Fruit fly (Drosophila melanogaster) whole organism, embryonic: ENCODE results near the gene CG3556.

Experiments
- Atf-2 ChIP-seq: fragments of 200-800 bp; sonication (Bioruptor generic); optimal IDR thresholded peaks from 2 replicates; lab custom pipeline; 2016; ENCODE audit warnings: missing biosample characterization, missing genetic modification characterization
- CG10654 ChIP-seq: fragments of 200-800 bp; sonication (Bioruptor generic); optimal IDR thresholded peaks from 2 replicates; lab custom pipeline; 2016; ENCODE audit warnings: missing biosample characterization, missing genetic modification characterization
- CG11696 ChIP-seq: fragments of 200-800 bp; sonication (Bioruptor generic); IDR thresholded peaks from 2 replicates; pipeline ENCODE4 v1.3.6; 2022; ENCODE audit warnings: missing biosample characterization, missing genetic modification characterization
- CG12942 ChIP-seq: fragments of 200-800 bp; sonication (Bioruptor generic); optimal IDR thresholded peaks from 3 replicates; lab custom pipeline; 2016; ENCODE audit warnings: missing biosample characterization, missing genetic modification characterization
- CG13424 ChIP-seq: fragments of 200-800 bp; sonication (Bioruptor generic); optimal IDR thresholded peaks from 2 replicates; lab custom pipeline; 2019; ENCODE audit warnings: missing biosample characterization, mild to moderate bottlenecking, missing genetic modification characterization, moderate library complexity
- CG14710 ChIP-seq: fragments of 200-800 bp; sonication (Bioruptor generic); optimal IDR thresholded peaks from 3 replicates; lab custom pipeline; 2019; ENCODE audit warnings: missing biosample characterization, mild to moderate bottlenecking, missing genetic modification characterization, moderate library complexity
- CG17359 ChIP-seq: fragments of 200-800 bp; sonication (Bioruptor generic); optimal IDR thresholded peaks from 3 replicates; lab custom pipeline; 2018; ENCODE audit warnings: missing biosample characterization, mild to moderate bottlenecking, missing genetic modification characterization, moderate library complexity
- CG17361 ChIP-seq: fragments of 200-800 bp; sonication (Bioruptor generic); IDR thresholded peaks from 3 replicates; pipeline ENCODE4 v1.3.6; 2022; ENCODE audit warnings: missing biosample characterization, missing genetic modification characterization
- CG17802 ChIP-seq: fragments of 200-800 bp; sonication (Bioruptor generic); optimal IDR thresholded peaks from 2 replicates; lab custom pipeline; 2018; ENCODE audit warnings: missing biosample characterization, mild to moderate bottlenecking, missing genetic modification characterization, moderate library complexity
- CG18599 ChIP-seq: fragments of 200-800 bp; sonication (Bioruptor generic); optimal IDR thresholded peaks from 3 replicates; lab custom pipeline; 2017; ENCODE audit warnings: missing biosample characterization, missing genetic modification characterization, mild to moderate bottlenecking, moderate library complexity, missing genetic modification reagents
- CG2116 ChIP-seq: fragments of 200-800 bp; sonication (Bioruptor generic); optimal IDR thresholded peaks from 3 replicates; lab custom pipeline; 2018; ENCODE audit warnings: missing biosample characterization, mild to moderate bottlenecking, missing genetic modification characterization
- CG2199 ChIP-seq: fragments of 200-800 bp; sonication (Bioruptor generic); IDR thresholded peaks from 3 replicates; pipeline ENCODE4 v1.3.6; 2022; ENCODE audit warnings: missing biosample characterization, missing genetic modification characterization
- CG31388 ChIP-seq: fragments of 200-800 bp; sonication (Bioruptor generic); optimal IDR thresholded peaks from 2 replicates; lab custom pipeline; 2016; ENCODE audit warnings: missing biosample characterization, missing genetic modification characterization
- CG34422 ChIP-seq: fragments of 200-800 bp; sonication (Bioruptor generic); IDR thresholded peaks from 3 replicates; pipeline ENCODE4 v1.3.6; 2022; ENCODE audit warnings: missing biosample characterization, missing genetic modification characterization
- CG4820 ChIP-seq: fragments of 200-800 bp; sonication (Bioruptor generic); optimal IDR thresholded peaks from 3 replicates; lab custom pipeline; 2016; ENCODE audit warnings: missing biosample characterization, missing genetic modification characterization
- CG7745 ChIP-seq: fragments of 200-800 bp; sonication (Bioruptor generic); optimal IDR thresholded peaks from 2 replicates; lab custom pipeline; 2018; ENCODE audit warnings: missing biosample characterization, mild to moderate bottlenecking, missing genetic modification characterization, moderate library complexity
- CG7786 ChIP-seq: fragments of 200-800 bp; sonication (Bioruptor generic); optimal IDR thresholded peaks from 2 replicates; lab custom pipeline; 2016; ENCODE audit warnings: missing biosample characterization, missing genetic modification characterization
- CG8089 ChIP-seq: fragments of 200-800 bp; sonication (Bioruptor generic); optimal IDR thresholded peaks from 3 replicates; lab custom pipeline; 2016; ENCODE audit warnings: missing biosample characterization, missing genetic modification characterization
- CG9609 ChIP-seq: fragments of 200-800 bp; sonication (Bioruptor generic); optimal IDR thresholded peaks from 3 replicates; lab custom pipeline; 2016; ENCODE audit warnings: missing biosample characterization, missing genetic modification characterization
- CTCF ChIP-seq: fragments of 200-800 bp; sonication (Bioruptor generic); optimal IDR thresholded peaks from 2 replicates; lab custom pipeline; 2017; ENCODE audit warnings: missing biosample characterization, mild to moderate bottlenecking, missing genetic modification characterization, moderate library complexity
- Doc2 ChIP-seq: fragments of 200-800 bp; sonication (Bioruptor generic); IDR thresholded peaks from 2 replicates; pipeline ENCODE4 v1.3.6; 2022; ENCODE audit warnings: missing biosample characterization, missing genetic modification characterization
- Dp ChIP-seq: fragments of 200-800 bp; sonication (Bioruptor generic); optimal IDR thresholded peaks from 2 replicates; lab custom pipeline; 2018; ENCODE audit warnings: missing biosample characterization, mild to moderate bottlenecking, missing genetic modification characterization, moderate library complexity
- E2f2 ChIP-seq: fragments of 200-800 bp; sonication (Bioruptor generic); IDR thresholded peaks from 2 replicates; pipeline ENCODE4 v1.3.6; 2022; ENCODE audit warnings: missing biosample characterization, missing genetic modification characterization
- Eip74EF ChIP-seq, 2 experiments: fragments of 200-800 bp in 1 of 2; fragments of >200 bp in 1 of 2; sonication (Bioruptor generic) in 1 of 2; optimal IDR thresholded peaks; 2 replicates each; lab custom pipeline; 2017 to 2019; ENCODE audit warnings: missing biosample characterization in 2 of 2, missing genetic modification characterization in 2 of 2, mild to moderate bottlenecking in 1 of 2, moderate library complexity in 1 of 2
- Fer3 ChIP-seq: fragments of 200-800 bp; sonication (Bioruptor generic); optimal IDR thresholded peaks from 2 replicates; lab custom pipeline; 2018; ENCODE audit warnings: missing biosample characterization, mild to moderate bottlenecking, missing genetic modification characterization, moderate library complexity
- HmgZ ChIP-seq: fragments of 200-800 bp; sonication (Bioruptor generic); optimal IDR thresholded peaks from 2 replicates; lab custom pipeline; 2018; ENCODE audit warnings: missing biosample characterization, mild to moderate bottlenecking, missing genetic modification characterization
- Hr3 ChIP-seq: fragments of 200-800 bp; sonication (Bioruptor generic); optimal IDR thresholded peaks from 3 replicates; lab custom pipeline; 2016; ENCODE audit warnings: missing biosample characterization, missing genetic modification characterization
- Lhr ChIP-seq: fragments of 200-800 bp; sonication (Bioruptor generic); optimal IDR thresholded peaks from 3 replicates; lab custom pipeline; 2017; ENCODE audit warnings: mild to moderate bottlenecking, missing biosample characterization, missing genetic modification reagents, missing genetic modification characterization
- MBD-R2 ChIP-seq: fragments of 200-800 bp; sonication (Bioruptor generic); IDR thresholded peaks from 2 replicates; pipeline ENCODE4 v1.3.6; 2022; ENCODE audit warnings: missing biosample characterization, missing genetic modification characterization
- NC2α ChIP-seq: fragments of 200-800 bp; sonication (Bioruptor generic); optimal IDR thresholded peaks from 2 replicates; lab custom pipeline; 2016; ENCODE audit warnings: missing biosample characterization, missing genetic modification characterization
- PHDP ChIP-seq: fragments of 200-800 bp; sonication (Bioruptor generic); optimal IDR thresholded peaks from 3 replicates; lab custom pipeline; 2018; ENCODE audit warnings: missing biosample characterization, mild to moderate bottlenecking, missing genetic modification characterization, moderate library complexity
- al ChIP-seq: fragments of 200-800 bp; sonication (Bioruptor generic); IDR thresholded peaks from 2 replicates; pipeline ENCODE4 v1.3.6; 2022; ENCODE audit warnings: missing biosample characterization, missing genetic modification characterization
- amos ChIP-seq: fragments of 200-800 bp; sonication (Bioruptor generic); IDR thresholded peaks from 2 replicates; pipeline ENCODE4 v1.3.6; 2022; ENCODE audit warnings: missing biosample characterization, missing genetic modification characterization; ENCODE audit not compliant: partially characterized antibody
- ara ChIP-seq: fragments of 200-800 bp; sonication (Bioruptor generic); IDR thresholded peaks from 2 replicates; pipeline ENCODE4 v1.3.6; 2022; ENCODE audit warnings: missing biosample characterization, missing genetic modification characterization
- bigmax ChIP-seq: fragments of 200-800 bp; sonication (Bioruptor generic); optimal IDR thresholded peaks from 2 replicates; lab custom pipeline; 2018; ENCODE audit warnings: missing biosample characterization, mild to moderate bottlenecking, missing genetic modification characterization
- croc ChIP-seq: fragments of 200-800 bp; sonication (Bioruptor generic); conservative IDR thresholded peaks from 3 replicates; pipeline ENCODE4 v1.3.6; 2022; ENCODE audit warnings: missing biosample characterization, missing genetic modification characterization
- dysf ChIP-seq: fragments of 200-800 bp; sonication (Bioruptor generic); IDR thresholded peaks from 3 replicates; pipeline ENCODE4 v1.3.6; 2022; ENCODE audit warnings: missing biosample characterization, missing genetic modification characterization
- gem ChIP-seq: fragments of 200-800 bp; sonication (Bioruptor generic); optimal IDR thresholded peaks from 2 replicates; lab custom pipeline; 2019; ENCODE audit warnings: missing biosample characterization, mild to moderate bottlenecking, missing genetic modification characterization, moderate library complexity
- gfzf ChIP-seq: fragments of 200-800 bp; sonication (Bioruptor generic); optimal IDR thresholded peaks from 2 replicates; lab custom pipeline; 2016; ENCODE audit warnings: missing biosample characterization, mild to moderate bottlenecking, missing genetic modification characterization, moderate library complexity
- h ChIP-seq: fragments of >200 bp; optimal IDR thresholded peaks from 2 replicates; lab custom pipeline; 2017
- salm ChIP-seq: fragments of 200-800 bp; sonication (Bioruptor generic); optimal IDR thresholded peaks from 2 replicates; lab custom pipeline; 2018; ENCODE audit warnings: missing biosample characterization, mild to moderate bottlenecking, missing genetic modification characterization
- sd ChIP-seq: fragments of 200-800 bp; sonication (Bioruptor generic); optimal IDR thresholded peaks from 3 replicates; lab custom pipeline; 2018; ENCODE audit warnings: missing biosample characterization, mild to moderate bottlenecking, missing genetic modification characterization, moderate library complexity
- shn ChIP-seq: fragments of 200-800 bp; sonication (Bioruptor generic); optimal IDR thresholded peaks from 3 replicates; lab custom pipeline; 2016; ENCODE audit warnings: missing biosample characterization, missing genetic modification characterization
- slp2 ChIP-seq: fragments of 200-800 bp; sonication (Bioruptor generic); optimal IDR thresholded peaks from 2 replicates; lab custom pipeline; 2016; ENCODE audit warnings: missing biosample characterization, missing genetic modification characterization
- sna ChIP-seq: fragments of 200-800 bp; sonication (Bioruptor generic); IDR thresholded peaks from 2 replicates; pipeline ENCODE4 v1.3.6; 2022; ENCODE audit warnings: missing biosample characterization, missing genetic modification characterization; ENCODE audit not compliant: partially characterized antibody
- sr ChIP-seq: fragments of 200-800 bp; sonication (Bioruptor generic); IDR thresholded peaks from 3 replicates; pipeline ENCODE4 v1.3.6; 2022; ENCODE audit warnings: missing biosample characterization, missing genetic modification characterization
- stwl ChIP-seq: fragments of 200-800 bp; sonication (Bioruptor generic); optimal IDR thresholded peaks from 3 replicates; lab custom pipeline; 2018; ENCODE audit warnings: missing biosample characterization, mild to moderate bottlenecking, missing genetic modification characterization, moderate library complexity
- tll ChIP-seq, 2 experiments: fragments of 200-800 bp in 1 of 2; fragments of >200 bp in 1 of 2; sonication (Bioruptor generic) in 1 of 2; optimal IDR thresholded peaks; 2 replicates each; lab custom pipeline; 2017 to 2019; ENCODE audit warnings: missing biosample characterization in 2 of 2, missing genetic modification characterization in 2 of 2, mild to moderate bottlenecking in 1 of 2, moderate library complexity in 1 of 2
- trem ChIP-seq: fragments of 200-800 bp; optimal IDR thresholded peaks from 3 replicates; lab custom pipeline; 2019; ENCODE audit warnings: missing biosample characterization, mild to moderate bottlenecking, missing genetic modification characterization, moderate library complexity
- ttk ChIP-seq: fragments of 200-800 bp; sonication (Bioruptor generic); IDR thresholded peaks from 2 replicates; pipeline ENCODE4 v2.1.2; 2022; ENCODE audit warnings: missing biosample characterization, missing genetic modification characterization
- wdn ChIP-seq: fragments of 200-800 bp; sonication (Bioruptor generic); IDR thresholded peaks from 2 replicates; pipeline ENCODE4 v1.3.6; 2022; ENCODE audit warnings: missing biosample characterization, missing genetic modification characterization
- zen2 ChIP-seq: fragments of 200-800 bp; sonication (Bioruptor generic); IDR thresholded peaks from 3 replicates; pipeline ENCODE4 v1.3.6; 2022; ENCODE audit warnings: missing biosample characterization, missing genetic modification characterization; ENCODE audit not compliant: partially characterized antibody

The CG3556 gene

dm6 chrX:4548611-4549120 lies 18.6 kb downstream of the CG3556 start, which contains the start of the genes Usf and CG15912 (continued):
- TF ChIP-seq CG9609: no peak
- TF ChIP-seq Atf-2 (GFP tag; lab: Kevin White, UChicago): no peak
- TF ChIP-seq Lhr (GFP tag; lab: Kevin White, UChicago): no peak
- no peak for TF ChIP-seq shn (GFP tag; lab: Kevin White, UChicago)
- TF ChIP-seq CG31388 (GFP tag; lab: Kevin White, UChicago): no peak
- TF ChIP-seq CG7786 (GFP tag; lab: Kevin White, UChicago): no peak
- TF ChIP-seq CG11696 (GFP tag; lab: Robert Waterston, UW): no peak
- TF ChIP-seq gfzf (GFP tag; lab: Kevin White, UChicago): peak; percentile 88
- TF ChIP-seq Fer3 (tag; lab: Kevin White, UChicago): no peak
- TF ChIP-seq CG17802: no peak
- no peak for TF ChIP-seq NC2α (GFP tag; lab: Kevin White, UChicago)
- no peak for TF ChIP-seq CG8089 (GFP tag; lab: Kevin White, UChicago)
- TF ChIP-seq bigmax (GFP tag; lab: Kevin White, UChicago): no peak
- TF ChIP-seq PHDP (tag; lab: Kevin White, UChicago): no peak
- TF ChIP-seq slp2: no peak
- no peak for TF ChIP-seq CG17359
- TF ChIP-seq sd (tag; lab: Kevin White, UChicago): no peak
- no peak for TF ChIP-seq sr (GFP tag; lab: Robert Waterston, UW)
- no peak for TF ChIP-seq Doc2 (GFP tag; lab: Robert Waterston, UW)
- TF ChIP-seq croc (GFP tag; lab: Robert Waterston, UW): no peak
- peak; percentile 32 for TF ChIP-seq CTCF (GFP tag; lab: Kevin White, UChicago)
- no peak for TF ChIP-seq CG2199 (GFP tag; lab: Robert Waterston, UW)
- peak; percentile 15 for TF ChIP-seq CG2116 (GFP tag; lab: Kevin White, UChicago)
- TF ChIP-seq tll (GFP tag; optimal IDR thresholded peaks at IDR 0.05; lab: Kevin White, UChicago): peak in 1 of 2 experiments; percentile 8
- no peak for TF ChIP-seq salm (tag; lab: Kevin White, UChicago)
- no peak for TF ChIP-seq ttk
- no peak for TF ChIP-seq amos (GFP tag; lab: Robert Waterston, UW)
- TF ChIP-seq stwl (tag; lab: Kevin White, UChicago): peak; percentile 45
- no peak for TF ChIP-seq CG12942 (GFP tag; lab: Kevin White, UChicago)
- no peak for TF ChIP-seq gem (tag; lab: Kevin White, UChicago)
- no peak for TF ChIP-seq CG7745 (tag; lab: Kevin White, UChicago)
- no peak for TF ChIP-seq CG18599 (GFP tag; lab: Kevin White, UChicago)
- no peak for TF ChIP-seq Eip74EF (GFP tag; optimal IDR thresholded peaks at IDR 0.05; lab: Kevin White, UChicago)
- no peak for TF ChIP-seq ara (GFP tag; lab: Robert Waterston, UW)
- peak; percentile 57 for TF ChIP-seq MBD-R2 (GFP tag; lab: Robert Waterston, UW)
- no peak for TF ChIP-seq dysf (GFP tag; lab: Robert Waterston, UW)
- no peak for TF ChIP-seq CG10654 (GFP tag; lab: Kevin White, UChicago)
- no peak for TF ChIP-seq al (GFP tag; lab: Robert Waterston, UW)
- peak; percentile 9 for TF ChIP-seq CG14710 (tag; lab: Kevin White, UChicago)
- TF ChIP-seq h (lab: Kevin White, UChicago): no peak
- TF ChIP-seq wdn (GFP tag; lab: Robert Waterston, UW): no peak
- TF ChIP-seq CG17361 (GFP tag; lab: Robert Waterston, UW): no peak
- no peak for TF ChIP-seq sna (GFP tag; lab: Robert Waterston, UW)
- no peak for TF ChIP-seq CG13424 (tag; lab: Kevin White, UChicago)
- TF ChIP-seq Dp (GFP tag; lab: Kevin White, UChicago): peak; percentile 50
- TF ChIP-seq zen2: no peak
- no peak for TF ChIP-seq CG4820 (GFP tag; lab: Kevin White, UChicago)
- peak; percentile 28 for TF ChIP-seq trem (tag; lab: Kevin White, UChicago)
- TF ChIP-seq E2f2 (GFP tag; lab: Robert Waterston, UW): peak; percentile 66
- no peak for TF ChIP-seq HmgZ (tag; lab: Kevin White, UChicago)
- TF ChIP-seq Hr3: no peak
- no peak for TF ChIP-seq CG34422 (GFP tag; lab: Robert Waterston, UW)
